Worm (Caenorhabditis elegans) whole organism, L4/young adult: ENCODE measurements around the gene F17C11.11.

ENCODE experiments used
- W03F9.2 ChIP-seq: fragments of 150-350 bp; optimal IDR thresholded peaks from 2 replicates; lab custom pipeline; 2014; ENCODE audit warnings: missing biosample characterization, missing genetic modification characterization
- dao-5 ChIP-seq: sonication (generic microtip); optimal IDR thresholded peaks from 2 replicates; lab custom pipeline; 2016; ENCODE audit warnings: missing genotype, missing genetic modification characterization, moderate library complexity, missing compliant biosample characterization
- him-1 ChIP-seq: sonication (generic microtip); optimal IDR thresholded peaks from 2 replicates; lab custom pipeline; 2016; ENCODE audit warnings: missing genotype, missing genetic modification reagents, missing genetic modification characterization, missing compliant biosample characterization

Gene F17C11.11

DNA sequence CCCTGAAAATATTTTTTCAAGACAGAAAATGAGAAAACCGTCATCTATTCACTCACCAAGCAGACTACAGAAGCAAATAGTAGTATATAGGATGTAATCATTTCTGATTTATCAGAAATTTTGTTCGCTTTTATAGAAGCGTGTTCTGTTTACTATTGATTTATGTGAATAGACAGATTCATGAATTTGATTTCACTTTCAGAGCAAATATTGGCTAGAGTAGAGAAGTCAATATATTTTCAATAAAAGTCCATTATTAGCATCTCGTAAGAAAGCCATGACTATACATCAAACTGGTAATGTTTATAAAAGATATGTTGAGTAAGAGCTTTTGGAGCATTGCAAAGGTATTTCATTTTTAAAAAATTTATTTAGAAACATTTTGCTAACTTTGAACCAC, 7.4 kb downstream of the F17C11.11 start, which contains the start of gene scvp-1:
Gene scvp-1, minus strand, starts transcription at position 101 of the 400 bp plus-strand sequence.
- TF ChIP-seq him-1 (no peak), W03F9.2 (tag; lab: Kevin White, UChicago) (no peak), dao-5 (tag; lab: Kevin White, UChicago) (no peak)

DNA sequence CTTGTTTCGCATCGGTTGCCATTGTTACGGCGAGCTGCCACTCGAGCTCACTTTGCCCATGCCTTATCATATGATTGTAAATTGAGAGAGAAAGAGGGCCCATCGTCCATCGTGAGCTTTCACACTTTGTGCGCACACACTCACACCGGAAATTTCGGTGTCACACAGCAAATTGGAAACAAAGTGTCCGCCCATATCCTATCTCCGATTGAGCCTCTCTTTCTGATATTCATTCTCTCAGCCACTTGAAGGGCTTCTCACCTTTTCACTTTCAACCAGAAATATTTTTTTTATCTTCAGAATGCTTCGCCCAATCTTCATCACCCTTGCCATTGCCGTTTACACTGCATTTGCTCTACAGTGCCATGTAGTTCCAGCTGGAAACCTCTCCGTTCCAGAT, 9.1 kb downstream of the F17C11.11 start, which contains the start of gene F58B4.3:
Gene F58B4.3, plus strand, starts transcription at position 301 of the 400 bp plus-strand sequence.
- TF ChIP-seq dao-5 (tag; lab: Kevin White, UChicago) (no peak), him-1 (no peak), W03F9.2 (tag; lab: Kevin White, UChicago) (no peak)

DNA sequence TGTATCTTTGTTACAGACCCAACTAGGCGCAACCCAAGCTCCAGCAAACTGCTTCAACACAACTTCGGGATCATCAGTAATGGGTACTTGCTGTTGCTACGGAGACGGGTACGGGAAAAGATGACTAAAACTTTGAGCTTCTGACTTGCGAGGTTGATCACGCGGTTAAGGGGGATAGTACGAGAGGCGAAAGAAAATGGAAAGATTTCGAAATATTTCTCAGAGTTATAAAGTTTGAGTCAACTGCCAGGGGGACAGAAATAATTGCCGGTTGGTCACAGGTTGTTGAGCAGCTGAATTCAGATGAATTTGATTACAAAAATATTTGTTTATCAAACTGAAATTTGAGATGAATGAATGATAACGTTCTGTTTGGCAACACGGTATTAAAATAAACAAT, 13.0 kb downstream of the F17C11.11 start:
- TF ChIP-seq W03F9.2 (tag; lab: Kevin White, UChicago) (no peak), dao-5 (tag; lab: Kevin White, UChicago) (no peak), him-1 (no peak)

DNA sequence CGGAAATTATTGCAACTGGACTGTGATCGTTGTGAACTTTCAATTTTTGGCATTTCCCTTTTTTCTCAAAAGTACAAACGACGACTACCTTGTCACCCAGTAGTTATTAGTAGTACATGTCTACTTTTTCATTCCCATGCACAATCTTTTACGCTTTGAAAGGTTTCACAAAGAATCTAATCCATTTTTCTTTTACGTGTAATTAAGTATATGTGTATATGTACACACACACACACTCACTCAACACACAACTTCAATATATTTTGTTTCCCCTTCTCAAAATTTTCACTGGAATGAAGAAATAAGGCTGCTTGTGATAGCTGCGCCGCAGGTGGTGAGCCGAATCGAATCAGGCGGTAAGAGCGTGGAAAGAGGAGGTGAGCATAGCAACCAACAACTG, 13.9 kb downstream of the F17C11.11 start, which contains the start of gene F58B4.6:
Gene F58B4.6, plus strand, starts transcription at position 301 of the 400 bp plus-strand sequence.
- TF ChIP-seq dao-5 (tag; lab: Kevin White, UChicago) (no peak), W03F9.2 (tag; lab: Kevin White, UChicago) (no peak), him-1 (no peak)

DNA sequence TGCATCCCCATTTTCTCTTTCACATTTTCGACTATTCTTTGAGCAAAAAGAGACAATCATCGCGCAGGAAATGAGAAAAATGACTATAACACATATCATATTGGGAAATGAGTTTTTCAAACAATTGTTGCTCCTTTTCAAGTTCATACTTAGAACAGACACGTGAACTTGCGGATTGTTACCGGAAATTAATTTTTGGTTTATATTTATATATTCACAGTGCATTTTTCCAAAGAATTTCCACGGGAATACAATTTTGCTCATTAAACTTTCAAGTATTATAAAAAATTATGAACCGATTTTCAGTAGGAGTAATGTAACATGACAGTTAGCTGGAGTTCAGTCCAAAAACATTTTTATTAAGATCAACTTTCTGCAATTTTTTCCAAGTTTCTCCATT, 15.4 kb downstream of the F17C11.11 start, which contains the start of gene F58B4.7:
Gene F58B4.7, minus strand, starts transcription at position 101 of the 400 bp plus-strand sequence.
- TF ChIP-seq him-1 (no peak), dao-5 (tag; lab: Kevin White, UChicago) (no peak), W03F9.2 (tag; lab: Kevin White, UChicago) (no peak)

DNA sequence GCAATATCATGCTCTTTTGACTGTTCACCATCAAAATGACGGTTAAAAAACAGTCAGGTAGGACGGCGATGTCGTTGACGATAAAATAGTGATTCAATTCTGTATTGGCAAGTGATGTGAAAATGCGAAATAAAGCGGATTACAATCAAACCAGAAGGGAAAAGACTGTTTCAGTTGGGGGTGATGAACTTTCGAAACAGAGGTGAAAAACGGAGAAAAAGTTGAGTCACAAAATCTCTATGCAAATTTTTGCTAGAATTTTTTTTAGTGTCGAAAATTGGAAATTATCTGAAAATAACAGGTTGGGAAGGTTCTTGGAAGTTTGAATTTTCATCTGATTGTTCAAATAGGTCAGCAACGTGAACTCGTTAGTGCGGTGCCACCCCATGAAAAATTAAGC, 16.9 kb downstream of the F17C11.11 start, which contains the start of gene nas-31:
Gene nas-31, minus strand, starts transcription at position 101 of the 400 bp plus-strand sequence.
- TF ChIP-seq dao-5 (tag; lab: Kevin White, UChicago) (no peak), him-1 (no peak), W03F9.2 (tag; lab: Kevin White, UChicago) (no peak)

DNA sequence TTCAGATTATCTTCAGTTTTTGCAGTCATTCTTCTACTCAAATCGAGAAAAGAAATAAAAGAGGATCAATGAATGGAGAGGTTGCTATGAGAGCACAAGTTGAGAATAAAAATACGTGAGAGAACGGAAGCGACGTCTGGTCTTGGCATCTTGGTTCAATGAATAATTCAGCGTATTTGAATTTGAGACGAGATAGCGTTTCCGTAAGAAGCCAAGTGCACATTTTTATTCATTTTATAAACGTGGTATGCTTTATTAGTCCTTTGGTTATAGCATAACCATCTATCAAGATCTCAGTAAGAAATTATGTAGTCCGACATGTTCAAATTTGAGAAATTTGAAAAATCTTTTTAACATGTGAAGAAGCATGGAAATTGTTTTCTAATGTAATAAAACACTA, 20.2 kb downstream of the F17C11.11 start, which contains the start of gene F58B4.2:
Gene F58B4.2, minus strand, starts transcription at position 101 of the 400 bp plus-strand sequence.
- no peak for TF ChIP-seq W03F9.2 (tag; lab: Kevin White, UChicago)
- no peak for TF ChIP-seq dao-5 (tag; lab: Kevin White, UChicago)
- no peak for TF ChIP-seq him-1

DNA sequence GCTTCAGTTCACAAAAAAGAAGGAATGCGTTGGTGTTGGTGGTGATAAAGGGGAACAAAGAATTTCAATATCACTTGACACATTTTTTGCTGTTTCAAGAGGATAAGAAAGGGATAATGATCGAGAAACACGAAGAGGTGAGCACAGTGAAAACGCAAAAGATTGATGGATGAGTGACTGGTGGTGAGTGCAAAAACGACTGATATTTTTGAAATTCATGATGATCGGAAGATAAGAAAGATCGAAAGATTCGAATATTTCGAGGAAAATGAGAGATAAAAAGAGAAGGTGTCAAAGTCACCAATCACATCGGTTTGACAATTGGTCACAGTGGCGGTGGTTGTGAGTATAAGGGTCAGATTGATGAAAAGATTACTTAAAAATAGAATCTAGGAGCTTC, 22.7 kb downstream of the F17C11.11 start:
- TF ChIP-seq him-1 (no peak), dao-5 (tag; lab: Kevin White, UChicago) (no peak), W03F9.2 (tag; lab: Kevin White, UChicago) (no peak)

DNA sequence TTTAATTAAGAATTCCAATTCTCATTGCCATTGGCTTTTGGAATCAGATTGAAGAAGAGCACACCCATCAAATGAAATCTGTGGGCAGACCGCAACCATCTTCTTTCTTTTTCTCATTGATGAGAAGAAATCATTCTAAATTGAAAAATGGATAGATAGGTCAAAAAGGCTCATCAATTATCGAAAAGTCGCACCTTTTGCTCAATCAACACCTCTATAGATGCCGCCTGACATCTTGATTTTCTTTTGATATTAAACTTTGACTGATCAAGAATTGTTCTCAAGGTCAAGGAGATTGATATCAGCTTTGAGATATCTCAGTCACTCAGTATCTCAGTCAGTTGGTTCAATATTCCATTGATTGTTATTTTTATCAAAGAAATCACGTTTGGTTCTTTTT, 28.7 kb downstream of the F17C11.11 start:
- TF ChIP-seq him-1 (no peak), W03F9.2 (tag; lab: Kevin White, UChicago) (no peak), dao-5 (tag; lab: Kevin White, UChicago) (no peak)

DNA sequence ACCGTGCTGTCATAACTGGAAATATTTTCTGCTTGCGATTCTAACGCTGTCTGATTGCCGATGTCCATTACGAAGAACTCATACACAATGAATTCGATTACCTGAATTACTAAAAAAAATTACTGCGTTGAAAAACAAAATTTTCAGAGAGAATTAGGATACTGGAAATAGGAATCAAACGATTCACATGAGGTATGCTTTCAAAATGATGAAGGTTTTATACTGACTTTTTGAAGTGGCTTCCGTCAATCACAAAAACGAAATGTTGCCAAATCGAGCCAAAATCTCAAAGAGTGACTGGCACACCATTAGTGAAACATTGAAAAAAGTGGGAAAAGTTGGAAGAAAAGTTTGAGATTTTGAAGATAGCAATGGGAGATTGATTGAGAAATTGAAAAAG, 29.5 kb downstream of the F17C11.11 start, which contains the start of gene zzz-1:
Gene zzz-1, minus strand, starts transcription at position 101 of the 400 bp plus-strand sequence.
- TF ChIP-seq W03F9.2 (tag; lab: Kevin White, UChicago): no peak
- TF ChIP-seq dao-5 (tag; lab: Kevin White, UChicago): no peak
- no peak for TF ChIP-seq him-1

DNA sequence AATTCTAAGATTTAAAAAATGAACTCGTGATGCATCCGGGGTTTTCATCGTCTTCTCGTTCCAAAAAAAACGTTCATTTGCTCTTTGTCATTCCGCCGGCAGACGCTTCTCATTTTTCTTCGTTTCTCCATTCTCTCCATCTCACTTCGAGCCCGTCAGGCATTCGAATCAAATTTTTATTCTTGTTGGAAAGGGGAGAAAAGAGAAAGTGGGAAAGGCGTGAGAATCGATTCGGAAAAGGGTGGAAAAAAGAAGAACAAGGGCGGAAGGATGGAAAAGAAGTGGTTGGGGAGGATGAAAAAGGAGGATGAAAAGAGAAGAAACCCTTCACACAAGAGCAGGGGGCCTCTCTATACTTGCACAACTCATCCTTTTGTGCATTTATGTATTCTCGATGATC, 33.8 kb downstream of the F17C11.11 start:
- TF ChIP-seq W03F9.2 (tag; lab: Kevin White, UChicago): no peak
- TF ChIP-seq dao-5 (tag; lab: Kevin White, UChicago): no peak
- no peak for TF ChIP-seq him-1

DNA sequence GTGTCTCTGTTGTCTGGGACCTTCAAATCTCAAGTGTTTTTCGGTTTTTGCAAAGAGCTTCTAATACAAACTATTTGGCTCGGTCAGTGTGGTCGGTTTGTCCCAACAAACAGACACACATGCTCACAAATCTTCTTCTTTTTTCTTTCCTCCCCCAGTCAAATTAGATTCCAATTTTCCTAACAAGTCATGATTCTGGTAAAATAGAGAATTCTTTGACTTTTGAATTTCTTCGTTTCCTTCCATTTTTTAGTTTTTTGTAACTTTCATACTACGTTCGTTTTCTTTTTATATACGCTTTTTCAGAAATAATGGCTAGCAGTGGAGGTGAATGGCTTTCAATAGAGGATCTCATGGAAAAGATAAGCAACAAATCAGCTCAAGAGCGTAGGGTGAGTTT, 34.9 kb downstream of the F17C11.11 start, which contains the start of gene F32D8.15:
Gene F32D8.15, plus strand, starts transcription at position 301 of the 400 bp plus-strand sequence.
- TF ChIP-seq dao-5 (tag; lab: Kevin White, UChicago) (no peak), W03F9.2 (tag; lab: Kevin White, UChicago) (no peak), him-1 (no peak)

DNA sequence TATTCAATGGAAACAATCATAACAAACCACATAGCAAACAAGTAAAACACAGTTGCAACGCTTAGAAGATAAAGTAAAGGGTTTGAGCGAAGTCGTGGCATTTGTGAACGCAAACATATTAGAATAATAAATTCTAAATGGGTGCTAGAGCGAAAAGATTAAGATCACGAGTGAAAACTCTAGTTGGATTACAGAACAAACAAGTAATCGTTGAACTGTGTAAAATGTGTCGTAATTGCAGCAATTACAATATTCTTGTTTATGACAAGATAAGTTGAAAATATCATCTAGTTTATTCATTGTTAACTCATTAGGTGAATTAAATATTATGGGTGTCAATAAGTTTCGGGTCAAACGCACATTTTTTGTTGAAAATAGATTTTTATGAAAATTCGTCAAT, 35.9 kb downstream of the F17C11.11 start, which contains the start of gene F32D8.8:
Gene F32D8.8, minus strand, starts transcription at position 101 of the 400 bp plus-strand sequence.
- no peak for TF ChIP-seq him-1
- TF ChIP-seq W03F9.2 (tag; lab: Kevin White, UChicago): no peak
- TF ChIP-seq dao-5 (tag; lab: Kevin White, UChicago): no peak

DNA sequence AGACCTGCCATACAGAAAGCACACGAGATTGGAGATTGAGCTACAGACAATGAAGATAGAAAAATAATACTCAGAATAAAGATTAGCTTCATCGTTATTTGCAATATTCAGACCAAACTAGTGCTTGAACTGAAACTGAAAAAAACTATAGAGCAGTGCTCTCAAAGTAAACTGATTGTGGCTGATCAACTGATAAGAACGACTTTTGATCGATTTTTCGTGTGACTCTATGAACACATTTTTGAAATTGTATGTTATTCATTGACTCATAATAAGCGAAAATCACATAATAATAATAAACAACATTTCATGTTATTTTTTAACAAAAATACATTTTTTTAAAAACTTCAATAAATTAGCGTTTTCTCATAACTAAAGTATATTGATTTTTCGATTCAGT, 37.5 kb downstream of the F17C11.11 start, which contains the start of gene spp-16:
Gene spp-16, minus strand, starts transcription at position 179 of the 400 bp plus-strand sequence.
- TF ChIP-seq him-1 (no peak), dao-5 (tag; lab: Kevin White, UChicago) (no peak), W03F9.2 (tag; lab: Kevin White, UChicago) (no peak)
